Fruit fly (Drosophila melanogaster): Measurements from ENCODE around the gene CG6813.
A peak's percentile ranks its signal among the peaks of the same experiment; 100 is the strongest.

Gene CG6813

DNA sequence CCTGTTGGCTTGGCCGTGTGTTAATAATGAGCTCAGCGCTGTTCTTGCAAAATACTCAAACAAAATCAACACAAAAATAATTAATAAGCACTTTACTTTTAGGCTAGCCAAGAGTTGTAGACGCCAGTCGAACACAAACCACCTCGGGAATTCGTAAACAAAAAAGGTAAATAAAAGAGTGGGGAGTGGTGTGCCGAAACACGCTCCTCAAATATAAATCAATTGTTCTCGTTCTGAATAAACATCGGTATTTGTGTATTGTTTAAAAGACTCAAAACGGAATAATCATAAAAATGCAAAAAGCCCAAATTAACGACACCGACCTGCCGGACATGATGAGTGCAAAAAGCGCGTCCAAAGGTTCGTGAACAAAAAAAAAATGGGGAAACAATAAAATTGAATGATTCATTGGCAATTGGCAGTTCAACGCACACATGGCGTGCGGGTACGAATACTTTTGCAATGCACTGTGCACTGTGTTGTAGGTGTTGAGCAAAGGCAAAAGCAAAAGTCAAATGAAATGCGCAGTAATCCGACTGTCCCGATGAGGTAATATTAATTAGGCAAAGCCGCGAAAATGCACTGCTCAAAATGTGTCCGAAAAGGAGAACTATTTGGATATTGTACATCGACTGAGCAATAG lies 13.6 kb upstream of the CG6813 start (continued):
- TF ChIP-seq bigmax (GFP tag; optimal IDR thresholded peaks at IDR 0.05): no peak
- TF ChIP-seq slp2 (GFP tag; optimal IDR thresholded peaks at IDR 0.05): no peak
- no peak for TF ChIP-seq CG11247 (GFP tag; IDR thresholded peaks at IDR 0.05)
- no peak for TF ChIP-seq CG8765 (GFP tag; IDR thresholded peaks at IDR 0.05)
- TF ChIP-seq h (optimal IDR thresholded peaks at IDR 0.05): no peak
- no peak for TF ChIP-seq otp (GFP tag; IDR thresholded peaks at IDR 0.05)
- no peak for TF ChIP-seq CG4328 (GFP tag; optimal IDR thresholded peaks at IDR 0.05)
- TF ChIP-seq Dref (GFP tag; IDR thresholded peaks at IDR 0.05): no peak
- no peak for TF ChIP-seq CG9817 (tag; optimal IDR thresholded peaks at IDR 0.05)
- peak; percentile 10 for TF ChIP-seq lbe (GFP tag; optimal IDR thresholded peaks at IDR 0.05)
- TF ChIP-seq caup (GFP tag; optimal IDR thresholded peaks at IDR 0.05; ENCODE audit: severe bottlenecking): no peak
- TF ChIP-seq Hr78 (GFP tag; optimal IDR thresholded peaks at IDR 0.05): no peak
- no peak for TF ChIP-seq CG6689 (GFP tag; IDR thresholded peaks at IDR 0.05)
- peak; percentile 78 for TF ChIP-seq Meics (GFP tag; optimal IDR thresholded peaks at IDR 0.05)
- TF ChIP-seq CG8388 (GFP tag; optimal IDR thresholded peaks at IDR 0.05): peak; percentile 79
- no peak for TF ChIP-seq sima (GFP tag; optimal IDR thresholded peaks at IDR 0.05)
- TF ChIP-seq CG11093 (GFP tag; IDR thresholded peaks at IDR 0.05): no peak
- peak; percentile 38; the same call in 1 of the 2 replicates for TF ChIP-seq CG9932 (GFP tag; IDR thresholded peaks at IDR 0.05)
- TF ChIP-seq CG13624 (GFP tag; optimal IDR thresholded peaks at IDR 0.05): peak; percentile 37
- TF ChIP-seq Sry-β (GFP tag; optimal IDR thresholded peaks at IDR 0.05): no peak
- TF ChIP-seq CG12659 (GFP tag; optimal IDR thresholded peaks at IDR 0.05): no peak
- no peak for TF ChIP-seq dmrt11E (tag; optimal IDR thresholded peaks at IDR 0.05)
- TF ChIP-seq CG7928 (GFP tag; optimal IDR thresholded peaks at IDR 0.05): no peak
- TF ChIP-seq CG14710 (tag; optimal IDR thresholded peaks at IDR 0.05): no peak
- TF ChIP-seq fu2 (GFP tag; optimal IDR thresholded peaks at IDR 0.05): no peak
- TF ChIP-seq CG17829 (tag; optimal IDR thresholded peaks at IDR 0.05): no peak
- TF ChIP-seq Jarid2 (GFP tag; optimal IDR thresholded peaks at IDR 0.05): no peak
- no peak for TF ChIP-seq CG5245 (GFP tag; optimal IDR thresholded peaks at IDR 0.05)
- no peak for TF ChIP-seq nmo (GFP tag; optimal IDR thresholded peaks at IDR 0.05)
- no peak for TF ChIP-seq GATAe (GFP tag; conservative IDR thresholded peaks at IDR 0.05)
- no peak for TF ChIP-seq amos (GFP tag; IDR thresholded peaks at IDR 0.05; ENCODE audit: partially characterized antibody)
- TF ChIP-seq CG2678 (tag; optimal IDR thresholded peaks at IDR 0.05): peak; percentile 35
- TF ChIP-seq crol (GFP tag; IDR thresholded peaks at IDR 0.05): no peak
- no peak for TF ChIP-seq p53 (GFP tag; optimal IDR thresholded peaks at IDR 0.05)
- no peak for TF ChIP-seq CG6175 (GFP tag; IDR thresholded peaks at IDR 0.05)
- no peak for TF ChIP-seq esg (GFP tag; conservative IDR thresholded peaks at IDR 0.05)
- TF ChIP-seq insv (GFP tag; optimal IDR thresholded peaks at IDR 0.05): no peak
- no peak for TF ChIP-seq cato (GFP tag; optimal IDR thresholded peaks at IDR 0.05; ENCODE audit: borderline replicate concordance)
- TF ChIP-seq CG10267 (tag; optimal IDR thresholded peaks at IDR 0.05): no peak
- no peak for TF ChIP-seq CG6791 (GFP tag; IDR thresholded peaks at IDR 0.05; ENCODE audit: partially characterized antibody)
- TF ChIP-seq CG32767 (GFP tag; IDR thresholded peaks at IDR 0.05): no peak
- no peak for TF ChIP-seq eyg (GFP tag; optimal IDR thresholded peaks at IDR 0.05)
- TF ChIP-seq CG30403 (GFP tag; optimal IDR thresholded peaks at IDR 0.05): no peak
- TF ChIP-seq CG1024 (GFP tag; IDR thresholded peaks at IDR 0.05): no peak
- no peak for TF ChIP-seq fd3F (GFP tag; optimal IDR thresholded peaks at IDR 0.05)
- no peak for TF ChIP-seq Optix (GFP tag; IDR thresholded peaks at IDR 0.05)
- no peak for TF ChIP-seq H15 (GFP tag; IDR thresholded peaks at IDR 0.05)
- no peak for TF ChIP-seq trem (tag; optimal IDR thresholded peaks at IDR 0.05)
- TF ChIP-seq gem (tag; optimal IDR thresholded peaks at IDR 0.05): no peak
- TF ChIP-seq CG10431 (GFP tag; optimal IDR thresholded peaks at IDR 0.05): no peak
- TF ChIP-seq jing (GFP tag; optimal IDR thresholded peaks at IDR 0.05): no peak

Measured in whole organism, embryonic.